Fruit fly (Drosophila melanogaster) S2 (cell line): ENCODE data around the gene CG44355.

Experiments used
- CG8478 ChIP-seq: fragments of >200 bp; optimal IDR thresholded peaks from 2 replicates; lab custom pipeline; 2018
- CTCF ChIP-seq, 2 experiments: fragments of >200 bp; optimal IDR thresholded peaks; 2 replicates each; lab custom pipeline; 2018

- TF ChIP-seq CTCF (optimal IDR thresholded peaks at IDR 0.05; lab: Kevin White, UChicago) (peak in 1 of 2 experiments; percentile 29), CG8478 (lab: Kevin White, UChicago) (no peak)
These were observed 25.7 kb downstream of the CG44355 start, which contains the start of gene CG10418 for dm6 chr3L:12336339-12336738.
